Fruit fly (Drosophila melanogaster) whole organism, embryonic: ENCODE data around the gene CG4218.
A peak's percentile ranks its signal among the peaks of the same experiment; 100 is the strongest.

Source experiments
- BtbVII ChIP-seq: fragments of 200-800 bp; sonication (Bioruptor generic); optimal IDR thresholded peaks from 3 replicates; lab custom pipeline; 2017; ENCODE audit warnings: missing biosample characterization, mild to moderate bottlenecking, missing genetic modification characterization
- CG11093 ChIP-seq: fragments of 200-800 bp; sonication (Bioruptor generic); IDR thresholded peaks from 3 replicates; pipeline ENCODE4 v1.3.6; 2022; ENCODE audit warnings: missing biosample characterization, missing genetic modification characterization
- CG11504 ChIP-seq: fragments of 200-800 bp; sonication (Bioruptor generic); optimal IDR thresholded peaks from 3 replicates; lab custom pipeline; 2019; ENCODE audit warnings: missing biosample characterization, mild to moderate bottlenecking, missing genetic modification characterization, moderate library complexity
- CG11696 ChIP-seq: fragments of 200-800 bp; sonication (Bioruptor generic); IDR thresholded peaks from 2 replicates; pipeline ENCODE4 v1.3.6; 2022; ENCODE audit warnings: missing biosample characterization, missing genetic modification characterization
- CG14050 ChIP-seq: fragments of 200-800 bp; sonication (Bioruptor generic); IDR thresholded peaks from 3 replicates; pipeline ENCODE4 v1.3.6; 2022; ENCODE audit warnings: missing biosample characterization, missing genetic modification characterization
- CG15479 ChIP-seq: fragments of 200-800 bp; sonication (Bioruptor generic); optimal IDR thresholded peaks from 3 replicates; lab custom pipeline; 2019; ENCODE audit warnings: missing biosample characterization, mild to moderate bottlenecking, missing genetic modification characterization, moderate library complexity
- CG15601 ChIP-seq: fragments of 200-800 bp; sonication (Bioruptor generic); optimal IDR thresholded peaks from 3 replicates; lab custom pipeline; 2019; ENCODE audit warnings: missing biosample characterization, mild to moderate bottlenecking, missing genetic modification characterization, moderate library complexity
- CG17328 ChIP-seq: fragments of 200-800 bp; sonication (Bioruptor generic); IDR thresholded peaks from 2 replicates; pipeline ENCODE4 v1.3.6; 2022; ENCODE audit warnings: missing biosample characterization, missing genetic modification characterization
- CG18011 ChIP-seq: fragments of 200-800 bp; sonication (Bioruptor generic); optimal IDR thresholded peaks from 2 replicates; lab custom pipeline; 2017; ENCODE audit warnings: missing biosample characterization, missing genetic modification characterization, mild to moderate bottlenecking, moderate library complexity, missing genotype
- CG18599 ChIP-seq: fragments of 200-800 bp; sonication (Bioruptor generic); optimal IDR thresholded peaks from 3 replicates; lab custom pipeline; 2017; ENCODE audit warnings: missing biosample characterization, missing genetic modification characterization, mild to moderate bottlenecking, moderate library complexity, missing genetic modification reagents
- CG34224 ChIP-seq: fragments of 200-800 bp; sonication (Bioruptor generic); IDR thresholded peaks from 3 replicates; pipeline ENCODE4 v1.3.6; 2022; ENCODE audit warnings: missing biosample characterization, missing genetic modification characterization; ENCODE audit not compliant: partially characterized antibody
- CG3726 ChIP-seq: fragments of 200-800 bp; sonication (Bioruptor generic); IDR thresholded peaks from 3 replicates; pipeline ENCODE4, ENCODE4 v1.3.6; 2022; ENCODE audit warnings: missing biosample characterization, missing genetic modification characterization
- CG4617 ChIP-seq: fragments of 200-800 bp; sonication (Bioruptor generic); optimal IDR thresholded peaks from 3 replicates; lab custom pipeline; 2016; ENCODE audit warnings: missing biosample characterization, missing genetic modification characterization, borderline replicate concordance
- CG4730 ChIP-seq: fragments of 200-800 bp; sonication (Bioruptor generic); IDR thresholded peaks from 2 replicates; pipeline ENCODE4 v1.3.6; 2022; ENCODE audit warnings: missing biosample characterization, missing genetic modification characterization
- CG7372 ChIP-seq: fragments of 200-800 bp; sonication (Bioruptor generic); IDR thresholded peaks from 2 replicates; pipeline ENCODE4 v1.3.6; 2022; ENCODE audit warnings: missing biosample characterization, missing genetic modification characterization
- CG8765 ChIP-seq: fragments of 200-800 bp; sonication (Bioruptor generic); IDR thresholded peaks from 2 replicates; pipeline ENCODE4 v1.3.6; 2022; ENCODE audit warnings: missing biosample characterization, missing genetic modification characterization
- Camta ChIP-seq: fragments of 200-800 bp; sonication (Bioruptor generic); optimal IDR thresholded peaks from 2 replicates; lab custom pipeline; 2016; ENCODE audit warnings: missing biosample characterization, missing genetic modification characterization
- Doc3 ChIP-seq: fragments of 200-800 bp; sonication (Bioruptor generic); IDR thresholded peaks from 3 replicates; pipeline ENCODE4 v1.3.6; 2022; ENCODE audit warnings: missing biosample characterization, missing genetic modification characterization; ENCODE audit not compliant: partially characterized antibody
- Elba2 ChIP-seq: fragments of 200-800 bp; sonication (Bioruptor generic); optimal IDR thresholded peaks from 3 replicates; lab custom pipeline; 2016; ENCODE audit warnings: missing biosample characterization, missing genetic modification characterization
- Gug ChIP-seq: fragments of 200-800 bp; sonication (Bioruptor generic); IDR thresholded peaks from 4 replicates; pipeline ENCODE4 v1.3.6; 2022; ENCODE audit warnings: missing biosample characterization, missing genetic modification characterization
- H15 ChIP-seq: fragments of 200-800 bp; sonication (Bioruptor generic); IDR thresholded peaks from 3 replicates; pipeline ENCODE4 v1.3.6; 2022; ENCODE audit warnings: missing biosample characterization, missing genetic modification characterization
- HmgD ChIP-seq: fragments of 200-800 bp; sonication (Bioruptor generic); optimal IDR thresholded peaks from 3 replicates; lab custom pipeline; 2016; ENCODE audit warnings: missing biosample characterization, missing genetic modification characterization
- Hmx ChIP-seq: fragments of 200-800 bp; sonication (Bioruptor generic); optimal IDR thresholded peaks from 2 replicates; lab custom pipeline; 2016; ENCODE audit warnings: missing biosample characterization, missing genetic modification characterization
- Hr3 ChIP-seq: fragments of 200-800 bp; sonication (Bioruptor generic); optimal IDR thresholded peaks from 3 replicates; lab custom pipeline; 2016; ENCODE audit warnings: missing biosample characterization, missing genetic modification characterization
- MBD-R2 ChIP-seq: fragments of 200-800 bp; sonication (Bioruptor generic); IDR thresholded peaks from 2 replicates; pipeline ENCODE4 v1.3.6; 2022; ENCODE audit warnings: missing biosample characterization, missing genetic modification characterization
- NfI ChIP-seq: fragments of 200-800 bp; sonication (Bioruptor generic); optimal IDR thresholded peaks from 3 replicates; lab custom pipeline; 2018; ENCODE audit warnings: missing biosample characterization, mild to moderate bottlenecking, missing genetic modification characterization, moderate library complexity
- Sox102F ChIP-seq: fragments of 200-800 bp; sonication (Bioruptor generic); optimal IDR thresholded peaks from 2 replicates; lab custom pipeline; 2018; ENCODE audit warnings: missing biosample characterization, mild to moderate bottlenecking, missing genetic modification characterization, moderate library complexity
- Spps ChIP-seq: fragments of 200-800 bp; sonication (Bioruptor generic); optimal IDR thresholded peaks from 2 replicates; lab custom pipeline; 2018; ENCODE audit warnings: missing biosample characterization, mild to moderate bottlenecking, missing genetic modification characterization
- az2 ChIP-seq: fragments of 200-800 bp; sonication (Bioruptor generic); optimal IDR thresholded peaks from 3 replicates; lab custom pipeline; 2016; ENCODE audit warnings: missing biosample characterization, missing genetic modification characterization
- bsh ChIP-seq, 2 experiments: fragments of 200-800 bp; sonication (Bioruptor generic); optimal IDR thresholded peaks; 2 replicates each; lab custom pipeline; 2017 to 2018; ENCODE audit warnings: mild to moderate bottlenecking in 2 of 2, missing biosample characterization in 2 of 2, missing genetic modification characterization in 2 of 2, moderate library complexity in 1 of 2
- btn ChIP-seq: fragments of 200-800 bp; sonication (Bioruptor generic); optimal IDR thresholded peaks from 2 replicates; lab custom pipeline; 2016; ENCODE audit warnings: missing biosample characterization, missing genetic modification characterization
- cad ChIP-seq: fragments of >200 bp; optimal IDR thresholded peaks from 2 replicates; lab custom pipeline; 2017; ENCODE audit warnings: missing biosample characterization, missing genetic modification characterization
- cas ChIP-seq: fragments of 200-800 bp; sonication (Bioruptor generic); IDR thresholded peaks from 2 replicates; pipeline ENCODE4 v1.3.6; 2022; ENCODE audit warnings: missing biosample characterization, missing genetic modification characterization
- chinmo ChIP-seq: fragments of 200-800 bp; sonication (Bioruptor generic); IDR thresholded peaks from 4 replicates; pipeline ENCODE4 v1.3.6; 2022; ENCODE audit warnings: missing biosample characterization, missing genetic modification characterization; ENCODE audit not compliant: partially characterized antibody
- ci ChIP-seq: fragments of 200-800 bp; sonication (Bioruptor generic); IDR thresholded peaks from 3 replicates; pipeline ENCODE4 v1.3.6; 2022; ENCODE audit warnings: missing biosample characterization, missing genetic modification characterization
- crp ChIP-seq, 2 experiments: fragments of 200-800 bp; sonication (Bioruptor generic); optimal IDR thresholded peaks; 2 replicates in 1 of 2; 3 replicates in 1 of 2; lab custom pipeline; 2017; ENCODE audit warnings: missing biosample characterization in 2 of 2, missing genetic modification characterization in 2 of 2, mild to moderate bottlenecking in 1 of 2, moderate library complexity in 1 of 2
- esg ChIP-seq: fragments of 200-800 bp; sonication (Bioruptor generic); conservative IDR thresholded peaks from 2 replicates; pipeline ENCODE4 v1.3.6; 2022; ENCODE audit warnings: missing biosample characterization, missing genetic modification characterization
- fd102C ChIP-seq: fragments of 200-800 bp; sonication (Bioruptor generic); optimal IDR thresholded peaks from 2 replicates; lab custom pipeline; 2018; ENCODE audit warnings: missing biosample characterization, mild to moderate bottlenecking, missing genetic modification characterization, moderate library complexity
- gce ChIP-seq: fragments of 200-800 bp; sonication (Bioruptor generic); IDR thresholded peaks from 3 replicates; pipeline ENCODE4 v1.3.6; 2022; ENCODE audit warnings: missing biosample characterization, missing genetic modification characterization
- grau ChIP-seq: fragments of 200-800 bp; optimal IDR thresholded peaks from 3 replicates; lab custom pipeline; 2019; ENCODE audit warnings: missing biosample characterization, mild to moderate bottlenecking, missing genetic modification characterization, moderate library complexity
- lab ChIP-seq: fragments of 200-800 bp; sonication (Bioruptor generic); optimal IDR thresholded peaks from 3 replicates; lab custom pipeline; 2017; ENCODE audit warnings: missing biosample characterization, missing genetic modification characterization, mild to moderate bottlenecking, moderate library complexity, missing genetic modification reagents
- lola ChIP-seq, 3 experiments: fragments of >200 bp in 2 of 3; fragments of 200-800 bp in 1 of 3; sonication (Bioruptor generic) in 1 of 3; optimal IDR thresholded peaks; 2 replicates each; lab custom pipeline; 2017 to 2019; ENCODE audit warnings: missing biosample characterization in 3 of 3, missing genetic modification characterization in 3 of 3, mild to moderate bottlenecking in 1 of 3, moderate library complexity in 1 of 3
- maf-S ChIP-seq: fragments of 200-800 bp; sonication (Bioruptor generic); optimal IDR thresholded peaks from 2 replicates; lab custom pipeline; 2016; ENCODE audit warnings: missing biosample characterization, missing genetic modification characterization
- mam ChIP-seq: fragments of 200-800 bp; sonication (Bioruptor generic); optimal IDR thresholded peaks from 3 replicates; lab custom pipeline; 2016; ENCODE audit warnings: missing biosample characterization, missing genetic modification characterization
- nau ChIP-seq: fragments of 200-800 bp; sonication (Bioruptor generic); optimal IDR thresholded peaks from 3 replicates; lab custom pipeline; 2017; ENCODE audit warnings: missing biosample characterization, mild to moderate bottlenecking, missing genetic modification characterization, missing genetic modification reagents
- pho ChIP-seq: fragments of 200-800 bp; sonication (Bioruptor generic); optimal IDR thresholded peaks from 2 replicates; lab custom pipeline; 2016; ENCODE audit warnings: missing biosample characterization, missing genetic modification characterization
- phol ChIP-seq: fragments of 200-800 bp; sonication (Bioruptor generic); optimal IDR thresholded peaks from 3 replicates; lab custom pipeline; 2018; ENCODE audit warnings: missing biosample characterization, mild to moderate bottlenecking, missing genetic modification characterization, moderate library complexity
- unc-4 ChIP-seq: fragments of 200-800 bp; sonication (Bioruptor generic); IDR thresholded peaks from 2 replicates; pipeline ENCODE4 v1.3.6; 2022; ENCODE audit warnings: missing biosample characterization, missing genetic modification characterization; ENCODE audit not compliant: partially characterized antibody

The CG4218 gene

dm6 chr2L:14553868-14554591 lies 5.1 kb upstream of the CG4218 start (continued):
- TF ChIP-seq lola (GFP tag; optimal IDR thresholded peaks at IDR 0.05; lab: Kevin White, UChicago) (peak in 1 of 3 experiments; percentile 75), CG15601 (tag; lab: Kevin White, UChicago) (peak; percentile 73), phol (tag; lab: Kevin White, UChicago) (peak; percentile 84), CG11504 (tag; lab: Kevin White, UChicago) (peak; percentile 64), HmgD (GFP tag; lab: Kevin White, UChicago) (no peak), NfI (GFP tag; lab: Kevin White, UChicago) (peak; percentile 63), crp (GFP tag; optimal IDR thresholded peaks at IDR 0.05; lab: Kevin White, UChicago) (no peak), maf-S (GFP tag; lab: Kevin White, UChicago) (peak; percentile 45), CG4730 (GFP tag; lab: Robert Waterston, UW) (peak; percentile 60; the same call in 1 of the 2 replicates), CG3726 (GFP tag; lab: Robert Waterston, UW) (0 out of 3 replicates have a peak, but pooled peaks have one; percentile 40), CG4617 (GFP tag; lab: Kevin White, UChicago) (peak; percentile 19), unc-4 (no peak), cas (GFP tag; lab: Robert Waterston, UW) (no peak), CG34224 (GFP tag; lab: Robert Waterston, UW) (no peak), ci (GFP tag; lab: Robert Waterston, UW) (peak; percentile 88), chinmo (no peak), CG11696 (GFP tag; lab: Robert Waterston, UW) (no peak), Doc3 (no peak), Gug (peak; percentile 58; the same call in 3 of the 4 replicates), CG15479 (GFP tag; lab: Kevin White, UChicago) (no peak), CG18011 (GFP tag; lab: Kevin White, UChicago) (peak; percentile 12), Camta (peak; percentile 88), CG11093 (GFP tag; lab: Robert Waterston, UW) (0 out of 3 replicates have a peak, but pooled peaks have one; percentile 43), CG17328 (GFP tag; lab: Robert Waterston, UW) (peak; percentile 87), CG14050 (GFP tag; lab: Robert Waterston, UW) (peak; percentile 48; the same call in 1 of the 3 replicates), Elba2 (GFP tag; lab: Kevin White, UChicago) (peak; percentile 64), fd102C (GFP tag; lab: Kevin White, UChicago) (peak; percentile 63), H15 (peak; percentile 62; the same call in 2 of the 3 replicates), CG8765 (peak; percentile 83), Hr3 (peak; percentile 54), Sox102F (GFP tag; lab: Kevin White, UChicago) (peak; percentile 45), cad (GFP tag; lab: Kevin White, UChicago) (no peak), Spps (tag; lab: Kevin White, UChicago) (peak; percentile 76), lab (GFP tag; lab: Kevin White, UChicago) (peak; percentile 75), az2 (peak; percentile 55), mam (GFP tag; lab: Kevin White, UChicago) (peak; percentile 70), btn (GFP tag; lab: Kevin White, UChicago) (peak; percentile 74), MBD-R2 (GFP tag; lab: Robert Waterston, UW) (peak; percentile 20; the same call in 1 of the 2 replicates), CG7372 (GFP tag; lab: Robert Waterston, UW) (peak; percentile 56; the same call in 1 of the 2 replicates), CG18599 (peak; percentile 67), esg (GFP tag; lab: Robert Waterston, UW) (peak; percentile 52), BtbVII (peak; percentile 18), nau (GFP tag; lab: Kevin White, UChicago) (no peak), Hmx (peak; percentile 31), grau (peak; percentile 63), pho (GFP tag; lab: Kevin White, UChicago) (peak; percentile 45), bsh (GFP tag; optimal IDR thresholded peaks at IDR 0.05; lab: Kevin White, UChicago) (peak in 1 of 2 experiments; percentile 64), gce (0 out of 3 replicates have a peak, but pooled peaks have one; percentile 44)
